Worm (Caenorhabditis elegans) whole organism, L2 larva: ENCODE measurements around the gene F36D3.1.

ENCODE experiments used
- C34F6.9 ChIP-seq: fragments of 150-350 bp; optimal IDR thresholded peaks from 2 replicates; lab custom pipeline; 2014; ENCODE audit warnings: missing biosample characterization, missing genetic modification characterization
- F13H6.1 ChIP-seq: sonication (generic microtip); optimal IDR thresholded peaks from 2 replicates; lab custom pipeline; 2016; ENCODE audit warnings: missing genetic modification characterization, missing compliant biosample characterization
- Y55F3AM.14 ChIP-seq: fragments of 200-800 bp; sonication (Bioruptor generic); optimal IDR thresholded peaks from 2 replicates; lab custom pipeline; 2018; ENCODE audit warnings: mild to moderate bottlenecking, missing genetic modification characterization, missing compliant biosample characterization
- ZK546.5 ChIP-seq: sonication (generic microtip); optimal IDR thresholded peaks from 2 replicates; lab custom pipeline; 2017; ENCODE audit warnings: missing biosample characterization, missing genetic modification characterization
- aly-2 ChIP-seq: fragments of 150-350 bp; optimal IDR thresholded peaks from 2 replicates; lab custom pipeline; 2014; ENCODE audit warnings: missing biosample characterization, missing genetic modification characterization
- blmp-1 ChIP-seq: sonication (generic microtip); optimal IDR thresholded peaks from 2 replicates; lab custom pipeline; 2017; ENCODE audit warnings: missing genetic modification characterization, mild to moderate bottlenecking, missing compliant biosample characterization, antibody characterized with exemption, moderate library complexity; ENCODE audit not compliant: insufficient read depth
- ceh-16 ChIP-seq: fragments of 150-350 bp; optimal IDR thresholded peaks from 2 replicates; lab custom pipeline; 2014; ENCODE audit warnings: missing biosample characterization, missing genetic modification characterization
- ceh-82 ChIP-seq: fragments of 150-350 bp; optimal IDR thresholded peaks from 2 replicates; lab custom pipeline; 2014; ENCODE audit warnings: missing biosample characterization, missing genetic modification characterization
- crh-2 ChIP-seq: sonication (generic microtip); optimal IDR thresholded peaks from 2 replicates; lab custom pipeline; 2017; ENCODE audit warnings: missing biosample characterization, missing genetic modification characterization
- egl-27 ChIP-seq: sonication (generic microtip); optimal IDR thresholded peaks from 3 replicates; lab custom pipeline; 2017; ENCODE audit warnings: missing biosample characterization, missing genetic modification reagents, missing genetic modification characterization
- elt-1 ChIP-seq: fragments of 150-350 bp; optimal IDR thresholded peaks from 2 replicates; lab custom pipeline; 2014; ENCODE audit warnings: missing biosample characterization, missing genetic modification characterization
- elt-3 ChIP-seq: sonication (generic microtip); optimal IDR thresholded peaks from 2 replicates; lab custom pipeline; 2017; ENCODE audit warnings: missing biosample characterization, missing genetic modification characterization
- gmeb-1 ChIP-seq: fragments of 150-350 bp; optimal IDR thresholded peaks from 2 replicates; lab custom pipeline; 2014; ENCODE audit warnings: missing biosample characterization, missing genetic modification characterization
- lin-11 ChIP-seq: fragments of 150-350 bp; sonication (generic microtip); optimal IDR thresholded peaks from 2 replicates; lab custom pipeline; 2014; ENCODE audit warnings: missing biosample characterization, missing genetic modification characterization, inconsistent platforms, mixed read lengths
- lin-13 ChIP-seq: fragments of 150-350 bp; optimal IDR thresholded peaks from 2 replicates; lab custom pipeline; 2014; ENCODE audit warnings: missing biosample characterization, missing genetic modification reagents, missing genetic modification characterization
- lin-39 ChIP-seq: fragments of 150-350 bp; optimal IDR thresholded peaks from 2 replicates; lab custom pipeline; 2014; ENCODE audit warnings: missing biosample characterization, missing genetic modification reagents, missing genetic modification characterization
- mdl-1 ChIP-seq, 2 experiments: fragments of 150-350 bp in 1 of 2; sonication (generic microtip) in 1 of 2; optimal IDR thresholded peaks; 2 replicates each; lab custom pipeline; 2017; ENCODE audit warnings: missing biosample characterization in 2 of 2, missing genetic modification characterization in 2 of 2
- nhr-10 ChIP-seq: sonication (generic microtip); optimal IDR thresholded peaks from 2 replicates; lab custom pipeline; 2017; ENCODE audit warnings: missing biosample characterization, missing genetic modification characterization
- nhr-11 ChIP-seq: fragments of 150-350 bp; optimal IDR thresholded peaks from 2 replicates; lab custom pipeline; 2014; ENCODE audit warnings: missing biosample characterization, missing genetic modification characterization
- nhr-12 ChIP-seq: fragments of 150-350 bp; optimal IDR thresholded peaks from 2 replicates; lab custom pipeline; 2014; ENCODE audit warnings: missing biosample characterization, missing genetic modification characterization
- nhr-129 ChIP-seq: fragments of 150-350 bp; optimal IDR thresholded peaks from 2 replicates; lab custom pipeline; 2014; ENCODE audit warnings: missing biosample characterization, missing genetic modification characterization
- nhr-21 ChIP-seq: fragments of 150-350 bp; optimal IDR thresholded peaks from 2 replicates; lab custom pipeline; 2014; ENCODE audit warnings: missing biosample characterization, missing genetic modification characterization
- nhr-237 ChIP-seq: fragments of 150-350 bp; optimal IDR thresholded peaks from 2 replicates; lab custom pipeline; 2014; ENCODE audit warnings: missing biosample characterization, missing genetic modification characterization
- nhr-25 ChIP-seq: fragments of 150-350 bp; sonication (generic microtip); optimal IDR thresholded peaks from 3 replicates; lab custom pipeline; 2014; ENCODE audit warnings: missing biosample characterization, missing genetic modification characterization
- nhr-6 ChIP-seq: fragments of 150-350 bp; optimal IDR thresholded peaks from 2 replicates; lab custom pipeline; 2014; ENCODE audit warnings: missing biosample characterization, missing genetic modification characterization
- nhr-77 ChIP-seq: fragments of 150-350 bp; optimal IDR thresholded peaks from 2 replicates; lab custom pipeline; 2014; ENCODE audit warnings: missing biosample characterization, missing genetic modification characterization
- peb-1 ChIP-seq: fragments of 150-350 bp; optimal IDR thresholded peaks from 2 replicates; lab custom pipeline; 2014; ENCODE audit warnings: missing biosample characterization, missing genetic modification characterization
- sem-4 ChIP-seq: fragments of 150-350 bp; optimal IDR thresholded peaks from 2 replicates; lab custom pipeline; 2014; ENCODE audit warnings: missing biosample characterization, missing genetic modification reagents, missing genetic modification characterization
- skn-1 ChIP-seq: sonication (generic microtip); optimal IDR thresholded peaks from 2 replicates; lab custom pipeline; 2017; ENCODE audit warnings: missing biosample characterization, missing genetic modification characterization
- sma-3 ChIP-seq: sonication (generic microtip); optimal IDR thresholded peaks from 2 replicates; lab custom pipeline; 2016; ENCODE audit warnings: missing genetic modification reagents, missing genetic modification characterization, missing compliant biosample characterization
- sma-9 ChIP-seq, 2 experiments: fragments of 150-350 bp in 1 of 2; sonication (generic microtip) in 1 of 2; optimal IDR thresholded peaks; 2 replicates each; lab custom pipeline; 2014 to 2016; ENCODE audit warnings: missing genetic modification characterization in 2 of 2, mild to moderate bottlenecking in 1 of 2, missing biosample characterization in 1 of 2, missing compliant biosample characterization in 1 of 2, missing genetic modification reagents in 1 of 2, moderate library complexity in 1 of 2
- unc-39 ChIP-seq: fragments of 150-350 bp; optimal IDR thresholded peaks from 2 replicates; lab custom pipeline; 2014; ENCODE audit warnings: missing biosample characterization, missing genetic modification characterization
- unc-55 ChIP-seq: fragments of 150-350 bp; sonication (generic microtip); optimal IDR thresholded peaks from 3 replicates; lab custom pipeline; 2014; ENCODE audit warnings: missing biosample characterization, missing genetic modification reagents, missing genetic modification characterization
- unc-62 ChIP-seq: fragments of 150-350 bp; optimal IDR thresholded peaks from 2 replicates; lab custom pipeline; 2014; ENCODE audit warnings: missing biosample characterization, missing genetic modification reagents, missing genetic modification characterization
- zag-1 ChIP-seq: fragments of 150-350 bp; optimal IDR thresholded peaks from 2 replicates; lab custom pipeline; 2014; ENCODE audit warnings: missing biosample characterization, missing genetic modification characterization

Gene F36D3.1

DNA sequence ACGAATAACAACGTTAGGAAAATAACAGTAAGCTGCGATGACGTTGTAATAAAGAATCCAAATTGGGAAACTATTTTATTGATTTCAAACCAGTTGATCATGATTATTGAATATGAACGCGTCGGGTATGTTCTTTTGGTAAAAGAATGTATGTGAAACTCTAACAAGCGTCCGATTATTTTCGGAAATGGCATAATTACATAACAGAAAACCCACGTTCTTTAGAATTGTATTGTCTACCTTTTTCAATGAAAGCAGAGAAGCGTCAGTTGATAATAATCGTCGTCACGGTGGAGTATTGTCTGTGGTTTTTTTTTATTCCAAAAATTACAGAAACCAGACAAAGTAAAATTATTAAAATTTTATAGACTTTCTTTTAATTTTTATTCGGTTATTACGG is 44.1 kb upstream of the F36D3.1 start, which contains the start of gene str-14:
TSS of gene str-14 (minus strand) at position 101 of the 400 bp plus-strand sequence.
- TF ChIP-seq unc-55 (GFP tag; lab: Kevin White, UChicago) (no peak), ceh-82 (tag; lab: Kevin White, UChicago) (no peak), unc-62 (GFP tag; lab: Kevin White, UChicago) (no peak), crh-2 (tag; lab: Kevin White, UChicago) (no peak), blmp-1 (tag; lab: Kevin White, UChicago) (no peak), ZK546.5 (tag; lab: Kevin White, UChicago) (no peak), elt-1 (tag; lab: Kevin White, UChicago) (no peak), gmeb-1 (no peak)
- TF ChIP-seq, all 48 proteins: peak for 0

DNA sequence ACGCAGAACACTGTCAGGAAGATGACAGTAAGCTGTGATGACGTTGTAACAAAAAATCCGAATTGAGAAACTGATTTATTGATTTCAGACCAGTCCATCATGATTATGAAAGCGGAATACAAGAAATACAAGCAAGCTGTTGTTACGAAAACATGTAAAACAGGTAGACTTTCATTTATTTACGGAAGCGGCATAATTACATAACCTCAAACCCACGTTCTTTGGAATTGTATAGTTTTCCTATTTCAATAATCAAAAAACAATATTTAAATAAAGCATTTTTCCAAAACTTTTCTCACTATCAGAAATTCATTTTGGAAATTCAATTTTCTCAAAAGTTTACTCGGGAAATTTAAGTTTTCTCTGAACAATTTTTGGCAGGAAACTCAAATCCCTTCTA is 40.4 kb upstream of the F36D3.1 start, which contains the start of gene str-15:
TSS of gene str-15 (minus strand) at position 101 of the 400 bp plus-strand sequence.
- TF ChIP-seq elt-1 (tag; lab: Kevin White, UChicago) = no peak
- TF ChIP-seq Y55F3AM.14 (GFP tag; lab: Kevin White, UChicago) = no peak
- TF ChIP-seq nhr-77 (tag; lab: Kevin White, UChicago) = no peak
- TF ChIP-seq nhr-6 = no peak
- no peak for TF ChIP-seq nhr-21 (tag; lab: Kevin White, UChicago)
- TF ChIP-seq sem-4 = no peak
- no peak for TF ChIP-seq skn-1 (tag; lab: Kevin White, UChicago)
- TF ChIP-seq zag-1 (tag; lab: Kevin White, UChicago) = no peak
- TF ChIP-seq ceh-82 (tag; lab: Kevin White, UChicago) = no peak
- no peak for TF ChIP-seq aly-2
- no peak for TF ChIP-seq egl-27 (tag; lab: Kevin White, UChicago)
- TF ChIP-seq nhr-11 (tag; lab: Kevin White, UChicago) = no peak
- TF ChIP-seq elt-3 (tag; lab: Kevin White, UChicago) = no peak
- TF ChIP-seq lin-11 (tag; lab: Kevin White, UChicago) = no peak
- no peak for TF ChIP-seq gmeb-1
- no peak for TF ChIP-seq F13H6.1 (tag; lab: Kevin White, UChicago)
- TF ChIP-seq nhr-10 (tag; lab: Kevin White, UChicago) = no peak
- TF ChIP-seq lin-13 = no peak

DNA sequence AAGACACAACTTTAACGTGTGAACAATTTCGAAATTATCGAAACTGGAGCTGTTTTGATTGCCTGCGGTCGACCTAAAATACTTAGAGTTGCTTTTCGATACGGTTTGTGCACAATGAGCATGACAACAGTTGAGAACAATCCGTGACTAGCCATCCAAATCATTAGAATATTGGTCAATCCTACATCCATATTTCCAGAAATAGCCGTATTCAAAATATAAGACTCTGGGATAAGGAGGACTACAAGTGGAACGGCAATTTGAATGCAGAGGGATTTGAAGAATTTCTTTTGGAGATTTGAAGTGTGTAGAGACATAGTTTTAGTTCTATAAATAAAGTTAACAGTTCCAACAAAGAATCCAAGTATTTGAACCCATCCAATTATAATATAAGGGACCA is 39.8 kb upstream of the F36D3.1 start:
- TF ChIP-seq ceh-16 (tag; lab: Kevin White, UChicago) (no peak), C34F6.9 (tag; lab: Kevin White, UChicago) (no peak), lin-39 (tag; lab: Kevin White, UChicago) (no peak), nhr-11 (tag; lab: Kevin White, UChicago) (no peak), peb-1 (no peak), unc-39 (no peak)

DNA sequence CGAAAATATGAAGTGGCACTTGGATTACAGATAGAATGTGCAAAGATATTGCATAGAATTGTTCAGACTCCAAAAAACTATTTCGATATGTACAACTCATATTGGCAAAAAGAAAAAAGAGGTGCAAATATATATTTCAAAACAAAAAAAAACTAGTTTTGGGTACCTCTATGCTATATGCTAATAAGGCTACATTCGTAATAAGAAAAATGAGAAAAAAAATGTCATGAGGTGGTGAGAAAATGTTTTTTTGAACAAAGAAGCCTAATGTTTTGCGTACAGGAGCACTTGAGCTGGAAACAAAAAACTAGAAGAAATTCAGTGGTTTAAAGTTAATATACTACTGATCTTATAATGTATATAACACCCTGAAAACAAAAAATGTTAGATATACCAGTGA is 38.3 kb upstream of the F36D3.1 start, which contains the start of gene srh-142:
TSS of gene srh-142 (minus strand) at position 101 of the 400 bp plus-strand sequence.
- no peak for TF ChIP-seq unc-39
- no peak for TF ChIP-seq nhr-12
- TF ChIP-seq sma-3 = no peak
- no peak for TF ChIP-seq Y55F3AM.14 (GFP tag; lab: Kevin White, UChicago)
- no peak for TF ChIP-seq sem-4
- TF ChIP-seq nhr-237 (tag; lab: Kevin White, UChicago) = no peak
- no peak for TF ChIP-seq mdl-1 (tag; optimal IDR thresholded peaks at IDR 0.05; lab: Kevin White, UChicago)
- TF ChIP-seq sma-9 (GFP tag; optimal IDR thresholded peaks at IDR 0.05; lab: Kevin White, UChicago) = no peak
- no peak for TF ChIP-seq sma-9 (tag; optimal IDR thresholded peaks at IDR 0.05; lab: Kevin White, UChicago)
- TF ChIP-seq elt-3 (tag; lab: Kevin White, UChicago) = no peak
- TF ChIP-seq nhr-129 = no peak

DNA sequence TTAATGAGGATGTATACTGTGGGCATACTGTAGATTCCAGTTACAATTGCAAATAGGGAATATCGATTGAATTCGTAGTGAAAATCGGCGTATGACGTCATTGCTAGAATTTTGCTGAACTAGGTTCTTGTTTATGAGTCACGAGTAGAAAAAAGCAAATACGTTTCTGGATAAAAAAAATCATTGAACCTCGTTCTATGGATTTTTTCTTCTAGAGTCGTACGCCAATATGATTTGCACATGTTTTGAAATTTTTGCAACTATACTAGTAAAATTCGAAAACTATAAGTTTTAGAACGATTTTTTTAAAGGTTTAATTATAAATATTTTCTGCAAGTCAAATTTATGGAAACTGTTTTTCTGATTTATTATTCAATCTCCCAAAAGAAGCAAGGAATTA is 31.3 kb upstream of the F36D3.1 start, which contains the start of gene sru-44:
TSS of gene sru-44 (minus strand) at position 101 of the 400 bp plus-strand sequence.
- TF ChIP-seq nhr-25 (tag; lab: Kevin White, UChicago) = no peak
- TF ChIP-seq, all 48 proteins: peak for 0
